Worm (Caenorhabditis elegans): ENCODE measurements around the gene idpc-4.

- TF ChIP-seq him-1 (tag; optimal IDR thresholded peaks at IDR 0.05), result no peak
- TF ChIP-seq dao-5 (tag; optimal IDR thresholded peaks at IDR 0.05), result no peak
- no peak for TF ChIP-seq W03F9.2 (tag; optimal IDR thresholded peaks at IDR 0.05)
These were observed 48.2 kb upstream of the idpc-4 start, which contains the start of gene F25B3.2 for ce11 chrV:9576991-9577390.
